Fruit fly (Drosophila melanogaster) whole organism, embryonic: ENCODE measurements around the gene cic.

Source experiments
- B-H2 ChIP-seq: fragments of 200-800 bp; sonication (Bioruptor generic); optimal IDR thresholded peaks from 2 replicates; lab custom pipeline; 2018; ENCODE audit warnings: missing biosample characterization, mild to moderate bottlenecking, missing genetic modification characterization
- CG12155 ChIP-seq: fragments of 200-800 bp; sonication (Bioruptor generic); optimal IDR thresholded peaks from 3 replicates; lab custom pipeline; 2016; ENCODE audit warnings: missing biosample characterization, missing genetic modification characterization
- CG13287 ChIP-seq: fragments of 200-800 bp; sonication (Bioruptor generic); IDR thresholded peaks from 2 replicates; pipeline ENCODE4 v1.3.6; 2022; ENCODE audit warnings: missing biosample characterization, missing genetic modification characterization; ENCODE audit not compliant: partially characterized antibody
- CG15601 ChIP-seq: fragments of 200-800 bp; sonication (Bioruptor generic); optimal IDR thresholded peaks from 3 replicates; lab custom pipeline; 2019; ENCODE audit warnings: missing biosample characterization, mild to moderate bottlenecking, missing genetic modification characterization, moderate library complexity
- CG16813 ChIP-seq: fragments of 200-800 bp; sonication (Bioruptor generic); IDR thresholded peaks from 3 replicates; pipeline ENCODE4 v1.3.6; 2022; ENCODE audit warnings: missing biosample characterization, missing genetic modification characterization; ENCODE audit not compliant: partially characterized antibody
- CG2129 ChIP-seq: fragments of 200-800 bp; sonication (Bioruptor generic); IDR thresholded peaks from 2 replicates; pipeline ENCODE4 v1.3.6; 2022; ENCODE audit warnings: missing biosample characterization, missing genetic modification characterization; ENCODE audit not compliant: partially characterized antibody
- CG4404 ChIP-seq: fragments of 200-800 bp; sonication (Bioruptor generic); IDR thresholded peaks from 2 replicates; pipeline ENCODE4 v1.3.6; 2022; ENCODE audit warnings: missing biosample characterization, missing genetic modification characterization
- CG6689 ChIP-seq: fragments of 200-800 bp; sonication (Bioruptor generic); IDR thresholded peaks from 2 replicates; pipeline ENCODE4 v1.3.6; 2022; ENCODE audit warnings: missing biosample characterization, missing genetic modification characterization
- CG6813 ChIP-seq: fragments of 200-800 bp; sonication (Bioruptor generic); optimal IDR thresholded peaks from 2 replicates; lab custom pipeline; 2017; ENCODE audit warnings: missing biosample characterization, missing genetic modification characterization, mild to moderate bottlenecking, moderate library complexity, missing genetic modification reagents
- CG7556 ChIP-seq: fragments of 200-800 bp; sonication (Bioruptor generic); optimal IDR thresholded peaks from 2 replicates; lab custom pipeline; 2017; ENCODE audit warnings: missing biosample characterization, mild to moderate bottlenecking, missing genetic modification characterization
- CG8359 ChIP-seq: fragments of 200-800 bp; sonication (Bioruptor generic); optimal IDR thresholded peaks from 2 replicates; lab custom pipeline; 2017; ENCODE audit warnings: missing biosample characterization, mild to moderate bottlenecking, missing genetic modification characterization, borderline replicate concordance
- CG8388 ChIP-seq: fragments of 200-800 bp; sonication (Bioruptor generic); optimal IDR thresholded peaks from 2 replicates; lab custom pipeline; 2019; ENCODE audit warnings: missing biosample characterization, mild to moderate bottlenecking, missing genetic modification characterization, moderate library complexity
- CG8478 ChIP-seq: fragments of >200 bp; optimal IDR thresholded peaks from 2 replicates; lab custom pipeline; 2018
- CHES-1-like ChIP-seq: fragments of 200-800 bp; sonication (Bioruptor generic); optimal IDR thresholded peaks from 2 replicates; lab custom pipeline; 2016; ENCODE audit warnings: missing biosample characterization, missing genetic modification characterization
- CkIIα-i1 ChIP-seq: fragments of 200-800 bp; sonication (Bioruptor generic); IDR thresholded peaks from 2 replicates; pipeline ENCODE4 v1.3.6; 2022; ENCODE audit warnings: missing biosample characterization, missing genetic modification characterization
- Dip2 ChIP-seq: fragments of 200-800 bp; sonication (Bioruptor generic); IDR thresholded peaks from 2 replicates; pipeline ENCODE4 v1.3.6; 2022; ENCODE audit warnings: missing biosample characterization, missing genetic modification characterization
- Dip3 ChIP-seq: fragments of 200-800 bp; sonication (Bioruptor generic); optimal IDR thresholded peaks from 3 replicates; lab custom pipeline; 2016; ENCODE audit warnings: missing biosample characterization, missing genetic modification characterization
- Doc2 ChIP-seq: fragments of 200-800 bp; sonication (Bioruptor generic); IDR thresholded peaks from 2 replicates; pipeline ENCODE4 v1.3.6; 2022; ENCODE audit warnings: missing biosample characterization, missing genetic modification characterization
- Doc3 ChIP-seq: fragments of 200-800 bp; sonication (Bioruptor generic); IDR thresholded peaks from 3 replicates; pipeline ENCODE4 v1.3.6; 2022; ENCODE audit warnings: missing biosample characterization, missing genetic modification characterization; ENCODE audit not compliant: partially characterized antibody
- Ets65A ChIP-seq: fragments of 200-800 bp; sonication (Bioruptor generic); peaks from one replicate; lab custom pipeline; 2016; ENCODE audit warnings: missing biosample characterization, missing genetic modification characterization
- Gug ChIP-seq: fragments of 200-800 bp; sonication (Bioruptor generic); IDR thresholded peaks from 4 replicates; pipeline ENCODE4 v1.3.6; 2022; ENCODE audit warnings: missing biosample characterization, missing genetic modification characterization
- Kr ChIP-seq: fragments of 200-800 bp; sonication (Bioruptor generic); optimal IDR thresholded peaks from 2 replicates; lab custom pipeline; 2017; ENCODE audit warnings: missing biosample characterization, mild to moderate bottlenecking, missing genetic modification characterization
- MESR4 ChIP-seq: fragments of 200-800 bp; sonication (Bioruptor generic); optimal IDR thresholded peaks from 2 replicates; lab custom pipeline; 2018; ENCODE audit warnings: missing biosample characterization, mild to moderate bottlenecking, missing genetic modification characterization, moderate library complexity
- MTF-1 ChIP-seq: fragments of 200-800 bp; sonication (Bioruptor generic); optimal IDR thresholded peaks from 2 replicates; lab custom pipeline; 2018; ENCODE audit warnings: missing biosample characterization, mild to moderate bottlenecking, missing genetic modification characterization, borderline replicate concordance
- Myb ChIP-seq: fragments of 200-800 bp; sonication (Bioruptor generic); optimal IDR thresholded peaks from 2 replicates; lab custom pipeline; 2016; ENCODE audit warnings: missing biosample characterization, missing genetic modification characterization
- NC2β ChIP-seq: fragments of 200-800 bp; sonication (Bioruptor generic); optimal IDR thresholded peaks from 2 replicates; lab custom pipeline; 2016; ENCODE audit warnings: missing biosample characterization, missing genetic modification characterization
- Nf-YC ChIP-seq: fragments of 200-800 bp; optimal IDR thresholded peaks from 3 replicates; lab custom pipeline; 2019; ENCODE audit warnings: missing biosample characterization, mild to moderate bottlenecking, missing genetic modification characterization, moderate library complexity
- PHDP ChIP-seq: fragments of 200-800 bp; sonication (Bioruptor generic); optimal IDR thresholded peaks from 3 replicates; lab custom pipeline; 2018; ENCODE audit warnings: missing biosample characterization, mild to moderate bottlenecking, missing genetic modification characterization, moderate library complexity
- Spps ChIP-seq: fragments of 200-800 bp; sonication (Bioruptor generic); optimal IDR thresholded peaks from 2 replicates; lab custom pipeline; 2018; ENCODE audit warnings: missing biosample characterization, mild to moderate bottlenecking, missing genetic modification characterization
- Tbp ChIP-seq: fragments of >200 bp; optimal IDR thresholded peaks from 2 replicates; lab custom pipeline; 2018; ENCODE audit warnings: missing biosample characterization, missing genetic modification characterization
- ase ChIP-seq: fragments of 200-800 bp; sonication (Bioruptor generic); IDR thresholded peaks from 3 replicates; pipeline ENCODE4 v1.3.6; 2022; ENCODE audit warnings: missing biosample characterization, missing genetic modification characterization
- ato ChIP-seq: fragments of 200-800 bp; sonication (Bioruptor generic); IDR thresholded peaks from 2 replicates; pipeline ENCODE4 v1.3.6; 2022; ENCODE audit warnings: missing biosample characterization, missing genetic modification characterization; ENCODE audit not compliant: partially characterized antibody
- az2 ChIP-seq: fragments of 200-800 bp; sonication (Bioruptor generic); optimal IDR thresholded peaks from 3 replicates; lab custom pipeline; 2016; ENCODE audit warnings: missing biosample characterization, missing genetic modification characterization
- dan ChIP-seq: fragments of 200-800 bp; sonication (Bioruptor generic); IDR thresholded peaks from 2 replicates; pipeline ENCODE4 v1.3.6; 2022; ENCODE audit warnings: missing biosample characterization, missing genetic modification characterization
- dysf ChIP-seq: fragments of 200-800 bp; sonication (Bioruptor generic); IDR thresholded peaks from 3 replicates; pipeline ENCODE4 v1.3.6; 2022; ENCODE audit warnings: missing biosample characterization, missing genetic modification characterization
- exex ChIP-seq: fragments of 200-800 bp; sonication (Bioruptor generic); optimal IDR thresholded peaks from 4 replicates; lab custom pipeline; 2018; ENCODE audit warnings: missing biosample characterization, mild to moderate bottlenecking, missing genetic modification characterization, moderate library complexity
- grn ChIP-seq: fragments of 200-800 bp; sonication (Bioruptor generic); optimal IDR thresholded peaks from 3 replicates; lab custom pipeline; 2017; ENCODE audit warnings: missing biosample characterization, missing genetic modification characterization
- gsb ChIP-seq: fragments of 200-800 bp; sonication (Bioruptor generic); IDR thresholded peaks from 2 replicates; pipeline ENCODE4 v1.3.6; 2022; ENCODE audit warnings: missing biosample characterization, missing genetic modification characterization
- ham ChIP-seq: fragments of 200-800 bp; sonication (Bioruptor generic); IDR thresholded peaks from 2 replicates; pipeline ENCODE4 v1.3.6; 2022; ENCODE audit warnings: missing biosample characterization, missing genetic modification characterization
- lola ChIP-seq, 3 experiments: fragments of >200 bp in 2 of 3; fragments of 200-800 bp in 1 of 3; sonication (Bioruptor generic) in 1 of 3; optimal IDR thresholded peaks; 2 replicates each; lab custom pipeline; 2017 to 2019; ENCODE audit warnings: missing biosample characterization in 3 of 3, missing genetic modification characterization in 3 of 3, mild to moderate bottlenecking in 1 of 3, moderate library complexity in 1 of 3
- mld ChIP-seq: fragments of 200-800 bp; sonication (Bioruptor generic); IDR thresholded peaks from 3 replicates; pipeline ENCODE4 v1.3.6; 2022; ENCODE audit warnings: missing biosample characterization, missing genetic modification characterization; ENCODE audit not compliant: partially characterized antibody
- pita ChIP-seq: fragments of 200-800 bp; sonication (Bioruptor generic); optimal IDR thresholded peaks from 2 replicates; lab custom pipeline; 2017; ENCODE audit warnings: missing biosample characterization, mild to moderate bottlenecking, missing genetic modification characterization
- sob ChIP-seq: fragments of 200-800 bp; sonication (Bioruptor generic); IDR thresholded peaks from 2 replicates; pipeline ENCODE4 v1.3.6; 2022; ENCODE audit warnings: missing biosample characterization, missing genetic modification characterization
- sug ChIP-seq: fragments of 200-800 bp; optimal IDR thresholded peaks from 2 replicates; lab custom pipeline; 2019; ENCODE audit warnings: missing biosample characterization, mild to moderate bottlenecking, missing genetic modification characterization, moderate library complexity
- tna ChIP-seq: fragments of 200-800 bp; sonication (Bioruptor generic); IDR thresholded peaks from 2 replicates; pipeline ENCODE4 v1.3.6; 2022; ENCODE audit warnings: missing biosample characterization, missing genetic modification characterization; ENCODE audit not compliant: partially characterized antibody
- tup ChIP-seq: fragments of 200-800 bp; sonication (Bioruptor generic); optimal IDR thresholded peaks from 2 replicates; lab custom pipeline; 2016; ENCODE audit warnings: missing biosample characterization, mild to moderate bottlenecking, missing genetic modification characterization, moderate library complexity

Gene cic

dm6 chr3R:20227548-20227947 lies 25.0 kb upstream of the cic start (continued):
- TF ChIP-seq CG16813, result 0 out of 3 replicates have a peak, but pooled peaks have one; percentile 19
- no peak for TF ChIP-seq lola (GFP tag; optimal IDR thresholded peaks at IDR 0.05; lab: Kevin White, UChicago)
- no peak for TF ChIP-seq Dip3 (GFP tag; lab: Kevin White, UChicago)
- no peak for TF ChIP-seq MTF-1 (GFP tag; lab: Kevin White, UChicago)
- no peak for TF ChIP-seq NC2β (GFP tag; lab: Kevin White, UChicago)
- no peak for TF ChIP-seq PHDP (tag; lab: Kevin White, UChicago)
- TF ChIP-seq CHES-1-like (GFP tag; lab: Kevin White, UChicago), result no peak
- TF ChIP-seq, all 482 proteins: peak for 4

- TF ChIP-seq CG8478 (lab: Kevin White, UChicago), result peak; percentile 76
- no peak for TF ChIP-seq dan
- TF ChIP-seq ham (GFP tag; lab: Robert Waterston, UW), result 0 out of 2 replicates have a peak, but pooled peaks have one; percentile 29
- 0 out of 2 replicates have a peak, but pooled peaks have one; percentile 36 for TF ChIP-seq Doc2
- TF ChIP-seq Ets65A (GFP tag; lab: Kevin White, UChicago), result peak; percentile 67
- no peak for TF ChIP-seq CG8388 (GFP tag; lab: Kevin White, UChicago)
- TF ChIP-seq sug, result no peak
- 0 out of 2 replicates have a peak, but pooled peaks have one; percentile 19 for TF ChIP-seq CG4404 (GFP tag; lab: Robert Waterston, UW)
- TF ChIP-seq az2, result no peak
- TF ChIP-seq tup (GFP tag; lab: Kevin White, UChicago), result no peak
- TF ChIP-seq Dip2 (GFP tag; lab: Robert Waterston, UW), result 0 out of 2 replicates have a peak, but pooled peaks have one; percentile 20
- TF ChIP-seq, all 482 proteins: peak for 6
These were observed 14.6 kb upstream of the cic start for dm6 chr3R:20238008-20238407.

- TF ChIP-seq Kr (GFP tag; lab: Kevin White, UChicago) (no peak), CG6813 (GFP tag; lab: Kevin White, UChicago) (peak; percentile 90), CG15601 (tag; lab: Kevin White, UChicago) (peak; percentile 54), pita (GFP tag; lab: Kevin White, UChicago) (no peak), ase (peak; percentile 87), ato (no peak), grn (GFP tag; lab: Kevin White, UChicago) (peak; percentile 28), CkIIα-i1 (GFP tag; lab: Robert Waterston, UW) (peak; percentile 61; the same call in 1 of the 2 replicates), Myb (GFP tag; lab: Kevin White, UChicago) (peak; percentile 66), Spps (tag; lab: Kevin White, UChicago) (peak; percentile 55), gsb (GFP tag; lab: Robert Waterston, UW) (peak; percentile 80), Tbp (no peak), sob (peak; percentile 87), CG7556 (GFP tag; lab: Kevin White, UChicago) (peak; percentile 83), MESR4 (peak; percentile 12), tna (no peak), exex (tag; lab: Kevin White, UChicago) (no peak), Nf-YC (tag; lab: Kevin White, UChicago) (no peak), CG2129 (no peak), mld (GFP tag; lab: Robert Waterston, UW) (no peak), CG6689 (GFP tag; lab: Robert Waterston, UW) (peak; percentile 90), Doc3 (GFP tag; lab: Robert Waterston, UW) (no peak), CG16813 (no peak), dysf (peak; percentile 86), CG12155 (GFP tag; lab: Kevin White, UChicago) (peak; percentile 85), B-H2 (GFP tag; lab: Kevin White, UChicago) (no peak), Gug (GFP tag; lab: Robert Waterston, UW) (peak; percentile 92), CG8359 (peak; percentile 51), CG13287 (GFP tag; lab: Robert Waterston, UW) (no peak; the same call in 1 of the 2 replicates), ham (GFP tag; lab: Robert Waterston, UW) (0 out of 2 replicates have a peak, but pooled peaks have one; percentile 49)
These were observed 523 bp downstream of the cic start for dm6 chr3R:20253002-20253584.
